Fruit fly (Drosophila melanogaster) S2 (cell line): ENCODE results near the gene Cen.

Source experiments
- CG8478 ChIP-seq: fragments of >200 bp; optimal IDR thresholded peaks from 2 replicates; lab custom pipeline; 2018
- CTCF ChIP-seq, 2 experiments: fragments of >200 bp; optimal IDR thresholded peaks; 2 replicates each; lab custom pipeline; 2018

Gene Cen

DNA sequence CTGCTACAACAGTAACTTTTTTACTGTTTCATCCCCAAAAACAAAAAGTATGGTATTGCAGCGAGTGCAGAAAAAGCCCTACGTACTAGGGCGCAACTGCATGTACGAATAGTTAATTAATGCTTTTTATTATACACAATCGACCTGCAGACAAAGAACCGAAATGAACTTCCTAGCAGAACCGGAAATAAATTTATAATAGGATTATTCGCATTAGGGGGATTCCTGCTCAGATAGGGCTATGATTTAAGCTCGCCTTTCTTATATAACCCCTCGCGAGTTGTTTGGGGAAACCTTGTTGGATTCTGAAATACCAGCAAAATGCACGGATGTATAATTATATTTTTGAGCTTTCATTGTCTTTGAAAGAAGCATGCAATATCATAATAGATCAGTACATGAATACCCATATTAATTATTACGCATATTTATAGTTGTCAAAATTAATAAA, at the start of gene Cen:
Gene Cen (minus strand): TSS at position 199 of the 451 bp plus-strand sequence.
- TF ChIP-seq CG8478 (no peak), CTCF (optimal IDR thresholded peaks at IDR 0.05; lab: Kevin White, UChicago) (no peak)

DNA sequence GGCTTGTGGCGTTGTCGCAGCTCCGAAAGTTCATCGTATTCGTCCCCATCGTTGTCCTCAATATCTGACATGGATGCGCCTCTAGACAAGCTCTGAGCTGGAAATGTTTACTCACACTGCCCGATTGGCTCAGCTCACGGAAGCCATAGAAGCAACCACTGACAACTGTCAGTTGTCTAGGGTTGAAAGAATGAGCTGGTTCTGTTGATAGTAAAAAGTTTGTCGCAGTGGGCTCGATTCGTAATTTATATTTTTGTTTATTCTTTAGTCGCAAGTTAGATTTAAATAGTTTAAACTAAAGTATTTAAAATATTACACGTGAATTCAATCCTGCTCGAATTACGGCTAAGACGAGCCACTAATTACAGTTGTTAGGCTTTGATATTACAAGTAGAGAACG, 48.5 kb upstream of the Cen start, which contains the start of gene CarT:
Gene CarT (minus strand): TSS at position 101 of the 400 bp plus-strand sequence.
- TF ChIP-seq CG8478: no peak
- TF ChIP-seq CTCF (optimal IDR thresholded peaks at IDR 0.05; lab: Kevin White, UChicago): no peak

- TF ChIP-seq CG8478 (no peak), CTCF (optimal IDR thresholded peaks at IDR 0.05; lab: Kevin White, UChicago) (no peak)
Observed at dm6 chr2L:20726451-20726850, 44.8 kb upstream of the Cen start, which contains the start of gene CG9316. CG9316 (minus strand) TSS chr2L:20726551.

- TF ChIP-seq CG8478: no peak
- TF ChIP-seq CTCF (optimal IDR thresholded peaks at IDR 0.05; lab: Kevin White, UChicago): no peak
Observed at dm6 chr2L:20724024-20724423, 42.4 kb upstream of the Cen start.

DNA sequence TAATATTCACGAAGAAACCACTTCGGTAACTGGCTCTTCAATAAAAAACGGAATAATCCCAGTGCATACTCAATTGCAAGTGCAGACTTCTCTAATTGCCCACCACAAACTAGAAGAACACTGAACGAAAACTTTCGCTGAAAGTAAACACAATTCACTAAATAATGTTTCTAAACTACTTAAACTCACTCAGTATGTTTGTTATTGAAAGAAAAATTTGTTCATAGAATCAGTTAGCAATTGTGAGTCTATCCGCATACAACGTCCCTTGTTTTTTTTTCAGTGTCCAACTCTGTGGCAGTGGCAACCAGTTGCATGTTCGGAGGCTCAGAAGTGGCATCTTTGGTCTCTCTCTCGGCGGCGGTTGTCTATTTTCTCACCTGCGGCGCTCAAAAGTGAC, 39.8 kb upstream of the Cen start:
- TF ChIP-seq CTCF (optimal IDR thresholded peaks at IDR 0.05; lab: Kevin White, UChicago): no peak
- no peak for TF ChIP-seq CG8478

DNA sequence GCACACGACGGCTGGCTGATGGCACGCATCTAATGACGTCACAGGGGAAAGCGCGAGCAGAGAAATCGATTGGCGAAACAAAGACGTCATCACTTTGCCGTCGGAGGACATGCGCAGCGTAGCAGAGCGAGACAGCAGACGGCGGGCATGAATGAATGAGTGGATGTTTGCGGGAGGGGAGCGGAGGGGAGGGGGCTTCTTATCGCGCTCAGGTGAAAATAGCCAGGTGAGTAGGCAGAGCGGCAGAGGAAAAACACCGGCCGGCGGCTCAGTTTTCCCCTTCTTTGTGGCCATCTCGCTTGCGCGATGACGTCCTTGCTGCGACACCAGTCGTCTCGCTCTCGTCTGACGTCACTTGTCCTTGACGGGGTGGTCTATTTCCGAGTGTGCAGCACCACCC, 38.4 kb upstream of the Cen start:
- TF ChIP-seq CTCF (optimal IDR thresholded peaks at IDR 0.05; lab: Kevin White, UChicago) (no peak), CG8478 (no peak)

dm6 chr2L:20716712-20717111, 35.1 kb upstream of the Cen start:
- TF ChIP-seq CTCF (optimal IDR thresholded peaks at IDR 0.05; lab: Kevin White, UChicago) (no peak), CG8478 (no peak)

- TF ChIP-seq CTCF (optimal IDR thresholded peaks at IDR 0.05; lab: Kevin White, UChicago) (no peak), CG8478 (no peak)
Observed at dm6 chr2L:20716077-20716476, 34.4 kb upstream of the Cen start.

DNA sequence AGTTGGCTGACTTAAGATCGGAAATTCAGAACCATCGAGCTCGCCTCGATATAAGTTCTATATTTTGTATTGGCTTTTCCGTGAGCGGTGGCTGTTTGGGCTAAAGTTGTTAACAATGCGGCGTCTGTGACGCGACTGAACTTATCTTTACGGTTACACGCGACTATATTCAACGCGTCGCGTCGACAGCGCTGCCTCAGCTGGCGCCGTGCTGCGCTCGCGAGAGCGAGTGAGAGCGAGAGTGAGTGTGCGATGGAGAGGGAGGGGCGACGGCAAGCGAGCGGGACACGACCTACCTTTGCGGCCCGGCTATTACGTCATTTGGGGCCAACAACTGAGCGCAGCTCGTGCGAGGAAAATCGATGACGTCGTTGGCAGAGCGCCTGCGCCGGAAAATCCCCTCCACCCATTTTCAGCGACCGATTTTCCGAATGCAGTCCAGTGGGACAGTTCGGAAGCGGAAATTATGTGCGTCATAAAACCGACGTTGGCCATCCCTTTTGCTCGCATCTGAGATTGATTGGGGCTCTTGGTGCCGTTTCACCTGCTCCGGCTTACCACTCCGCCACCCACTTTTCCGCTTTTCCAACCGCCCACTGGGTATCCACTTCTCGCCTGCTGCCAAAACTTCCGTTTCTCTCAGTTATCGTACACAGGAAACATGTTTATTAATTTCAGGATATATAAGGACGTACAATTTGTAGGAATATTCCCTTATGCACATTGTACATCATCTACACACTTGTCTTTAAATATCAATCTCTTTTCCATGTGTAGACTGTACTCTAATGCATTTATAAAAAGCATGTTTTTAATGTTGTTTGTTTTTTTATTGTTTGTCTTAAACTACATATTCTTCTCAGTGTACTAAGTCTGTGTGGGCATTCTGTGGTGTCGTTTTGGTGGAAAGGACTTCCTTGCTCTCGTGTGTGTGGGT, 33.1 kb upstream of the Cen start, which contains the start of gene Hr38:
Gene Hr38 (minus strand): TSS at position 121 of the 937 bp plus-strand sequence.
- TF ChIP-seq CG8478 (no peak), CTCF (optimal IDR thresholded peaks at IDR 0.05; lab: Kevin White, UChicago) (no peak)

dm6 chr2L:20705869-20706368, 24.3 kb upstream of the Cen start:
- TF ChIP-seq CTCF (optimal IDR thresholded peaks at IDR 0.05; lab: Kevin White, UChicago) (no peak), CG8478 (no peak)

DNA sequence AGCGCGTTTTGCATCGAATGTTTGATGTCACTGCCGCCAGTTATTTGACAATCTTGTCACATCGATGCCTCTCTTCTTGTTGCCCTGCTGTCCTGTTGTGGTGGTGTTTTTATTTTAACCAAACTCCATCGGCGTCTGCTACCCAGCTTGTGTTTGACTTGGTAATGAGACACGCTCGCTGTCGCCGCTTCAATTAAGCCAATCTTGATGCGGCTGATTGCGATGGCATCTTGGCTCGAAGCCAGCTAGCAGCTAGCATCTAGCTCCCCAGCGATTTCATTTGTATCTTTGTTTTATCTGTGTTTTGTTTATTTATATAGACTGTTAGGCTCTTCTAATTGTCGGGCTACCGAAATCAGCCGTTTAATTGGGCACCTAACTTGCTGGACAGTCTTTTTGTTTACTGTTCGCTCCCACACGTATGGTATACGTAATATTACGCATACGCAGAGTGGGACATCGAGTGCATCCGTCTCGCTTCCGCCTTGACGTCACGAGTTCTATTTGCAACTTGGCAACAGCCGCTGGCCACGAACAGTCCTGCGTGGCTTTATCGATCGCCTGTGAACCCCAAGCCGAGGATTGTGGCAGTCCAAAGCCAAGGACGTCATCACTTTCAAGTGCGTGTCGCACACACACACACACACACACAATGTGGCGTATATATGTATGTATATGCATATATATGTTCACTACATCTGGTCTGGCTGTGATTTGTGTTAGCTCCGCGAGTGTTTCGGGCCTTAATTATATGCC, 23.0 kb upstream of the Cen start:
- TF ChIP-seq CTCF (optimal IDR thresholded peaks at IDR 0.05; lab: Kevin White, UChicago): no peak
- TF ChIP-seq CG8478: no peak

- TF ChIP-seq CG8478: no peak
- no peak for TF ChIP-seq CTCF (optimal IDR thresholded peaks at IDR 0.05; lab: Kevin White, UChicago)
Observed at dm6 chr2L:20700534-20701239, 19.0 kb upstream of the Cen start.

DNA sequence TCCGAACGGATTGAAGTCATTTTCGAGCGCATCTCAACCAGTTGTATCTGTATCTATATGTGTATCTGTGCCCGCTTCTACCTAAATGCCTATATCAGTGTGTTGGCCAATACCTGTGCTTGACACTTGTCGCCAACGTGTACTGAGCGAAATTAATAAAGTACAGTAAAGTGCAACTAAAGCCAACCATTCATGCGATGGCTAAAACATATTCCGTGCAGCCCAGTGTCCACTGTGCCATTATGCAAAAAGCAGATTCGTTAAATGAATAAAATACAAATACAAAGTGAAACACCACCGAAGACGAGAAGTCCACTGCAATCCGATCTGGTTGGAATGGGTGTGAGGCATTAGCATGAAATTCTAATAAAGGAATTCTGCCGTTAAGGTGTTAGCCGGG, 13.4 kb upstream of the Cen start:
- TF ChIP-seq CTCF (optimal IDR thresholded peaks at IDR 0.05; lab: Kevin White, UChicago): no peak
- TF ChIP-seq CG8478: no peak

DNA sequence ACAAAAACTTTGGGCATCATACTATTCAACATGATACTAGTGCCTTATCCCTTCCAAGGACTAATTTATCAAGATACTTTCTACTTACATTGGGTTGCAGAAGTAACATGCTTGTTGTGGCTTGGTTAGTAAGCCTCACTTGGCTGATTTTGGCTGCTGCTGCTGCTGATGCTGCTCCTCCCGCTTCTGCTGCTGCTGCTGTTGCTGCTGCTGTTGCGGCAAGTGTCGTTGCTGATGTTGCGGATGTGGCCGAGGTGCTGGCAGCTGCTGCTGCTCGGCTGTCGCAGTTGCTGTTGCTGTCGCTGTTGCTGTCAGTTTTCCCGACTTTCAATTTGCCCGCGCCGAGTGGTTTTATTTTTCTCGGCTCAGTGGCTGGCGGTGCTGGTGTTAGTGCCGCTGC, 8.4 kb upstream of the Cen start:
- TF ChIP-seq CTCF (optimal IDR thresholded peaks at IDR 0.05; lab: Kevin White, UChicago): no peak
- TF ChIP-seq CG8478: no peak

- TF ChIP-seq CG8478: no peak
- TF ChIP-seq CTCF (optimal IDR thresholded peaks at IDR 0.05; lab: Kevin White, UChicago): no peak
Observed at dm6 chr2L:20688722-20689121, 7.1 kb upstream of the Cen start.
